Fruit fly (Drosophila melanogaster) whole organism, embryonic: ENCODE results near the gene CG33332.
A peak's percentile ranks its signal among the peaks of the same experiment; 100 is the strongest.

Experiments
- CG10366 ChIP-seq: fragments of 200-800 bp; sonication (Bioruptor generic); IDR thresholded peaks from 2 replicates; pipeline ENCODE4 v1.3.6; 2022; ENCODE audit warnings: missing biosample characterization, missing genetic modification characterization
- CG10543 ChIP-seq: fragments of 200-800 bp; sonication (Bioruptor generic); optimal IDR thresholded peaks from 3 replicates; lab custom pipeline; 2017; ENCODE audit warnings: missing biosample characterization, mild to moderate bottlenecking, missing genetic modification characterization, moderate library complexity
- CG10979 ChIP-seq: fragments of 200-800 bp; sonication (Bioruptor generic); optimal IDR thresholded peaks from 2 replicates; lab custom pipeline; 2018; ENCODE audit warnings: missing biosample characterization, mild to moderate bottlenecking, missing genetic modification characterization, moderate library complexity
- CG11695 ChIP-seq: fragments of 200-800 bp; sonication (Bioruptor generic); IDR thresholded peaks from 3 replicates; pipeline ENCODE4 v1.3.6; 2022; ENCODE audit warnings: missing biosample characterization, missing genetic modification characterization
- CG12104 ChIP-seq: fragments of 200-800 bp; sonication (Bioruptor generic); optimal IDR thresholded peaks from 3 replicates; lab custom pipeline; 2016; ENCODE audit warnings: missing biosample characterization, missing genetic modification characterization
- CG12299 ChIP-seq: fragments of 200-800 bp; sonication (Bioruptor generic); optimal IDR thresholded peaks from 2 replicates; lab custom pipeline; 2018; ENCODE audit warnings: missing biosample characterization, mild to moderate bottlenecking, missing genetic modification characterization
- CG12659 ChIP-seq: fragments of 200-800 bp; sonication (Bioruptor generic); optimal IDR thresholded peaks from 3 replicates; lab custom pipeline; 2017; ENCODE audit warnings: mild to moderate bottlenecking, missing biosample characterization, missing genetic modification reagents, missing genetic modification characterization
- CG12744 ChIP-seq: fragments of 200-800 bp; sonication (Bioruptor generic); optimal IDR thresholded peaks from 2 replicates; lab custom pipeline; 2016; ENCODE audit warnings: missing biosample characterization, missing genetic modification characterization
- CG13424 ChIP-seq: fragments of 200-800 bp; sonication (Bioruptor generic); optimal IDR thresholded peaks from 2 replicates; lab custom pipeline; 2019; ENCODE audit warnings: missing biosample characterization, mild to moderate bottlenecking, missing genetic modification characterization, moderate library complexity
- CG14860 ChIP-seq: fragments of 200-800 bp; sonication (Bioruptor generic); IDR thresholded peaks from 3 replicates; pipeline ENCODE4 v1.3.6; 2022; ENCODE audit warnings: missing biosample characterization, missing genetic modification characterization; ENCODE audit not compliant: partially characterized antibody
- CG15479 ChIP-seq: fragments of 200-800 bp; sonication (Bioruptor generic); optimal IDR thresholded peaks from 3 replicates; lab custom pipeline; 2019; ENCODE audit warnings: missing biosample characterization, mild to moderate bottlenecking, missing genetic modification characterization, moderate library complexity
- CG17186 ChIP-seq: fragments of 200-800 bp; sonication (Bioruptor generic); optimal IDR thresholded peaks from 3 replicates; lab custom pipeline; 2017; ENCODE audit warnings: missing biosample characterization, missing genetic modification reagents, missing genetic modification characterization
- CG17829 ChIP-seq: fragments of 200-800 bp; optimal IDR thresholded peaks from 2 replicates; lab custom pipeline; 2019; ENCODE audit warnings: missing biosample characterization, mild to moderate bottlenecking, missing genetic modification characterization, moderate library complexity
- CG17912 ChIP-seq: fragments of 200-800 bp; sonication (Bioruptor generic); optimal IDR thresholded peaks from 2 replicates; lab custom pipeline; 2018; ENCODE audit warnings: missing biosample characterization, mild to moderate bottlenecking, missing genetic modification characterization
- CG18262 ChIP-seq: fragments of 200-800 bp; optimal IDR thresholded peaks from 3 replicates; lab custom pipeline; 2019; ENCODE audit warnings: missing biosample characterization, mild to moderate bottlenecking, missing genetic modification characterization, moderate library complexity
- CG30020 ChIP-seq: fragments of 200-800 bp; optimal IDR thresholded peaks from 2 replicates; lab custom pipeline; 2019; ENCODE audit warnings: missing biosample characterization, mild to moderate bottlenecking, missing genetic modification characterization, moderate library complexity
- CG31441 ChIP-seq: fragments of 200-800 bp; sonication (Bioruptor generic); IDR thresholded peaks from 2 replicates; pipeline ENCODE4 v1.3.6; 2022; ENCODE audit warnings: missing biosample characterization, missing genetic modification characterization
- CG3163 ChIP-seq: fragments of 200-800 bp; sonication (Bioruptor generic); optimal IDR thresholded peaks from 3 replicates; lab custom pipeline; 2016; ENCODE audit warnings: missing biosample characterization, missing genetic modification characterization
- CG3726 ChIP-seq: fragments of 200-800 bp; sonication (Bioruptor generic); IDR thresholded peaks from 3 replicates; pipeline ENCODE4, ENCODE4 v1.3.6; 2022; ENCODE audit warnings: missing biosample characterization, missing genetic modification characterization
- CG4328 ChIP-seq: fragments of 200-800 bp; sonication (Bioruptor generic); optimal IDR thresholded peaks from 3 replicates; lab custom pipeline; 2017; ENCODE audit warnings: missing biosample characterization, missing genetic modification reagents, missing genetic modification characterization
- CG4707 ChIP-seq: fragments of 200-800 bp; sonication (Bioruptor generic); optimal IDR thresholded peaks from 2 replicates; lab custom pipeline; 2018; ENCODE audit warnings: missing biosample characterization, mild to moderate bottlenecking, missing genetic modification characterization, moderate library complexity
- CG4854 ChIP-seq: fragments of 200-800 bp; sonication (Bioruptor generic); optimal IDR thresholded peaks from 2 replicates; lab custom pipeline; 2016; ENCODE audit warnings: missing biosample characterization, missing genetic modification characterization, inconsistent platforms
- ERR ChIP-seq: fragments of 200-800 bp; sonication (Bioruptor generic); optimal IDR thresholded peaks from 2 replicates; lab custom pipeline; 2016; ENCODE audit warnings: missing biosample characterization, missing genetic modification characterization
- Fer2 ChIP-seq: fragments of 200-800 bp; sonication (Bioruptor generic); optimal IDR thresholded peaks from 2 replicates; lab custom pipeline; 2018; ENCODE audit warnings: missing biosample characterization, mild to moderate bottlenecking, missing genetic modification characterization, moderate library complexity
- HmgZ ChIP-seq: fragments of 200-800 bp; sonication (Bioruptor generic); optimal IDR thresholded peaks from 2 replicates; lab custom pipeline; 2018; ENCODE audit warnings: missing biosample characterization, mild to moderate bottlenecking, missing genetic modification characterization
- Hr51 ChIP-seq, 2 experiments: fragments of 200-800 bp; sonication (Bioruptor generic); optimal IDR thresholded peaks; 2 replicates in 1 of 2; 3 replicates in 1 of 2; lab custom pipeline; 2016 to 2018; ENCODE audit warnings: missing biosample characterization in 2 of 2, missing genetic modification characterization in 2 of 2, mild to moderate bottlenecking in 1 of 2, moderate library complexity in 1 of 2
- Jarid2 ChIP-seq: fragments of 200-800 bp; sonication (Bioruptor generic); optimal IDR thresholded peaks from 3 replicates; lab custom pipeline; 2017; ENCODE audit warnings: mild to moderate bottlenecking, missing biosample characterization, missing genetic modification reagents, missing genetic modification characterization
- Lim3 ChIP-seq: fragments of 200-800 bp; sonication (Bioruptor generic); IDR thresholded peaks from 2 replicates; pipeline ENCODE4 v1.3.6; 2022; ENCODE audit warnings: missing biosample characterization, missing genetic modification characterization
- Lpt ChIP-seq: fragments of >200 bp; optimal IDR thresholded peaks from 2 replicates; lab custom pipeline; 2018; ENCODE audit warnings: missing biosample characterization, missing genetic modification characterization
- MBD-R2 ChIP-seq: fragments of 200-800 bp; sonication (Bioruptor generic); IDR thresholded peaks from 2 replicates; pipeline ENCODE4 v1.3.6; 2022; ENCODE audit warnings: missing biosample characterization, missing genetic modification characterization
- NC2β ChIP-seq: fragments of 200-800 bp; sonication (Bioruptor generic); optimal IDR thresholded peaks from 2 replicates; lab custom pipeline; 2016; ENCODE audit warnings: missing biosample characterization, missing genetic modification characterization
- Trl ChIP-seq, 3 experiments: fragments of >200 bp in 2 of 3; fragments of 200-800 bp in 1 of 3; sonication (Bioruptor generic) in 1 of 3; optimal IDR thresholded peaks; 2 replicates in 1 of 3; 3 replicates in 2 of 3; lab custom pipeline; 2016 to 2017; ENCODE audit warnings: missing biosample characterization in 1 of 3, missing genetic modification characterization in 1 of 3
- Usf ChIP-seq: fragments of 200-800 bp; sonication (Bioruptor generic); optimal IDR thresholded peaks from 2 replicates; lab custom pipeline; 2017; ENCODE audit warnings: missing genotype, missing biosample characterization, missing genetic modification characterization
- ase ChIP-seq: fragments of 200-800 bp; sonication (Bioruptor generic); IDR thresholded peaks from 3 replicates; pipeline ENCODE4 v1.3.6; 2022; ENCODE audit warnings: missing biosample characterization, missing genetic modification characterization
- cg ChIP-seq: fragments of 200-800 bp; sonication (Bioruptor generic); optimal IDR thresholded peaks from 3 replicates; lab custom pipeline; 2019; ENCODE audit warnings: missing biosample characterization, mild to moderate bottlenecking, missing genetic modification characterization, moderate library complexity
- chn ChIP-seq: fragments of 200-800 bp; sonication (Bioruptor generic); optimal IDR thresholded peaks from 2 replicates; lab custom pipeline; 2016; ENCODE audit warnings: missing biosample characterization, missing genetic modification characterization
- hb ChIP-seq: fragments of 200-800 bp; sonication (Bioruptor generic); IDR thresholded peaks from 3 replicates; pipeline ENCODE4 v1.3.6; 2022; ENCODE audit warnings: missing biosample characterization, missing genetic modification characterization; ENCODE audit not compliant: partially characterized antibody
- hkb ChIP-seq, 2 experiments: fragments of 200-800 bp in 1 of 2; fragments of >200 bp in 1 of 2; sonication (Bioruptor generic) in 1 of 2; IDR thresholded peaks in 1 of 2; optimal IDR thresholded peaks in 1 of 2; 2 replicates each; pipeline versions ENCODE4 v1.3.6 to Lab custom; 2017 to 2022; ENCODE audit warnings: missing biosample characterization in 1 of 2, missing genetic modification characterization in 1 of 2
- lbe ChIP-seq: fragments of 200-800 bp; sonication (Bioruptor generic); optimal IDR thresholded peaks from 2 replicates; lab custom pipeline; 2016; ENCODE audit warnings: missing biosample characterization, mild to moderate bottlenecking, missing genetic modification characterization
- lola ChIP-seq, 3 experiments: fragments of >200 bp in 2 of 3; fragments of 200-800 bp in 1 of 3; sonication (Bioruptor generic) in 1 of 3; optimal IDR thresholded peaks; 2 replicates each; lab custom pipeline; 2017 to 2019; ENCODE audit warnings: missing biosample characterization in 3 of 3, missing genetic modification characterization in 3 of 3, mild to moderate bottlenecking in 1 of 3, moderate library complexity in 1 of 3
- luna ChIP-seq: fragments of 200-800 bp; sonication (Bioruptor generic); optimal IDR thresholded peaks from 2 replicates; lab custom pipeline; 2016; ENCODE audit warnings: missing biosample characterization, missing genetic modification characterization
- nmo ChIP-seq: fragments of 200-800 bp; sonication (Bioruptor generic); optimal IDR thresholded peaks from 2 replicates; lab custom pipeline; 2018; ENCODE audit warnings: missing biosample characterization, mild to moderate bottlenecking, missing genetic modification characterization, moderate library complexity
- onecut ChIP-seq: fragments of 200-800 bp; sonication (Bioruptor generic); IDR thresholded peaks from 2 replicates; pipeline ENCODE4 v1.3.6; 2022; ENCODE audit warnings: missing biosample characterization, missing genetic modification characterization
- otp ChIP-seq: fragments of 200-800 bp; sonication (Bioruptor generic); IDR thresholded peaks from 3 replicates; pipeline ENCODE4, ENCODE4 v1.3.6; 2022; ENCODE audit warnings: missing biosample characterization, missing genetic modification characterization
- p53 ChIP-seq: fragments of 200-800 bp; sonication (Bioruptor generic); optimal IDR thresholded peaks from 2 replicates; lab custom pipeline; 2016; ENCODE audit warnings: missing biosample characterization, missing genetic modification characterization
- pros ChIP-seq: fragments of 200-800 bp; sonication (Bioruptor generic); optimal IDR thresholded peaks from 3 replicates; lab custom pipeline; 2019; ENCODE audit warnings: missing biosample characterization, mild to moderate bottlenecking, missing genetic modification characterization, moderate library complexity
- sob ChIP-seq: fragments of 200-800 bp; sonication (Bioruptor generic); IDR thresholded peaks from 2 replicates; pipeline ENCODE4 v1.3.6; 2022; ENCODE audit warnings: missing biosample characterization, missing genetic modification characterization
- unpg ChIP-seq: fragments of 200-800 bp; sonication (Bioruptor generic); optimal IDR thresholded peaks from 3 replicates; lab custom pipeline; 2018; ENCODE audit warnings: missing biosample characterization, mild to moderate bottlenecking, missing genetic modification characterization, moderate library complexity
- vnd ChIP-seq: fragments of 200-800 bp; sonication (Bioruptor generic); IDR thresholded peaks from 3 replicates; pipeline ENCODE4 v1.3.6; 2022; ENCODE audit warnings: missing biosample characterization, missing genetic modification characterization; ENCODE audit not compliant: partially characterized antibody

Gene CG33332

DNA sequence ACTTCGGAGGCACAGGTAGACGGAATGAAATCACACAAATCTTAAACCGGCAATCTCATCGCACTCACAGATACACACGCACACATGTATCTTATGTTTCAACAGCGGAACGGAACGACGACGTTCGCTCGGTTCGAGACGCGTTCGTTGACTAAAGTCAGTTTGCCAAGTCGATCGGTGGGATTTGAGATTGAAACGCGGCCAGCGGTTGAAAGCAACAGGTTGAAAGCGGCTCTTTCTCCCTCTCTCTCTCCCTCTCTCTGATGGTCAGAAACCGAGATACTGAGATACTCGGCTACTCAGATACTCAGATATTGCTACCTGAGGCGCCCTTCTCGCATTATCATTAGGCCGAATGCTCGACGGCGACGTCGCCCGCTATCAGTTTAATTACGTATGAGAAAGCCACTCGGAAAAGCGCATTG, 32.5 kb upstream of the CG33332 start (continued):
- TF ChIP-seq CG31441, result no peak; the same call in 1 of the 2 replicates
- peak; percentile 80 for TF ChIP-seq lbe (GFP tag; lab: Kevin White, UChicago)
- TF ChIP-seq hb (GFP tag; lab: Robert Waterston, UW), result no peak
- peak; percentile 79 for TF ChIP-seq CG10543 (GFP tag; lab: Kevin White, UChicago)
- TF ChIP-seq ERR (GFP tag; lab: Kevin White, UChicago), result peak; percentile 9
- peak; percentile 20; the same call in 1 of the 3 replicates for TF ChIP-seq otp (GFP tag; lab: Robert Waterston, UW)
- TF ChIP-seq pros (GFP tag; lab: Kevin White, UChicago), result peak; percentile 51
- TF ChIP-seq CG30020 (tag; lab: Kevin White, UChicago), result no peak
- no peak for TF ChIP-seq CG3726 (GFP tag; lab: Robert Waterston, UW)
- TF ChIP-seq p53 (GFP tag; lab: Kevin White, UChicago), result no peak
- TF ChIP-seq CG10979, result peak; percentile 30
- no peak for TF ChIP-seq CG12744 (GFP tag; lab: Kevin White, UChicago)
- TF ChIP-seq CG3163 (GFP tag; lab: Kevin White, UChicago), result peak; percentile 33
- TF ChIP-seq CG18262 (tag; lab: Kevin White, UChicago), result no peak
- no peak for TF ChIP-seq CG14860 (GFP tag; lab: Robert Waterston, UW)
- no peak for TF ChIP-seq nmo
- TF ChIP-seq Fer2, result no peak
- TF ChIP-seq ase (GFP tag; lab: Robert Waterston, UW), result no peak
- no peak for TF ChIP-seq NC2β (GFP tag; lab: Kevin White, UChicago)
- peak in 1 of 2 experiments; percentile 9 for TF ChIP-seq Hr51 (GFP tag; optimal IDR thresholded peaks at IDR 0.05; lab: Kevin White, UChicago)
- peak; percentile 44 for TF ChIP-seq CG12659 (GFP tag; lab: Kevin White, UChicago)
- no peak for TF ChIP-seq CG12299 (tag; lab: Kevin White, UChicago)
- peak; percentile 38 for TF ChIP-seq CG17829 (tag; lab: Kevin White, UChicago)
- no peak for TF ChIP-seq CG13424
- TF ChIP-seq sob, result peak; percentile 71; the same call in 1 of the 2 replicates
- TF ChIP-seq CG17912 (GFP tag; lab: Kevin White, UChicago), result no peak
- TF ChIP-seq unpg (GFP tag; lab: Kevin White, UChicago), result peak; percentile 36
- peak; percentile 71 for TF ChIP-seq HmgZ (tag; lab: Kevin White, UChicago)
- no peak for TF ChIP-seq CG10366 (GFP tag; lab: Robert Waterston, UW)
- TF ChIP-seq cg, result peak; percentile 77
- TF ChIP-seq Jarid2, result peak; percentile 96
- TF ChIP-seq Usf, result no peak
- peak; percentile 27 for TF ChIP-seq CG4707 (GFP tag; lab: Kevin White, UChicago)
- peak; percentile 35 for TF ChIP-seq onecut
- no peak for TF ChIP-seq Lpt (GFP tag; lab: Kevin White, UChicago)
- TF ChIP-seq vnd (GFP tag; lab: Robert Waterston, UW), result no peak
- no peak for TF ChIP-seq Lim3 (GFP tag; lab: Robert Waterston, UW)
- TF ChIP-seq hkb (optimal IDR thresholded peaks at IDR 0.05; lab: Kevin White, UChicago), result no peak
- TF ChIP-seq hkb (GFP tag; IDR thresholded peaks at IDR 0.05; lab: Robert Waterston, UW), result peak; percentile 70; the same call in 1 of the 2 replicates
- TF ChIP-seq Trl (optimal IDR thresholded peaks at IDR 0.05; lab: Kevin White, UChicago), result peak; percentile 78 to 86
- peak; percentile 40 for TF ChIP-seq Trl (GFP tag; optimal IDR thresholded peaks at IDR 0.05; lab: Kevin White, UChicago)
- TF ChIP-seq CG15479 (GFP tag; lab: Kevin White, UChicago), result peak; percentile 57
- peak; percentile 24 for TF ChIP-seq luna (GFP tag; lab: Kevin White, UChicago)
- peak; percentile 3 for TF ChIP-seq chn (GFP tag; lab: Kevin White, UChicago)
- TF ChIP-seq CG17186, result no peak
- TF ChIP-seq CG4854, result no peak
- peak; percentile 39 for TF ChIP-seq CG4328
- TF ChIP-seq MBD-R2 (GFP tag; lab: Robert Waterston, UW), result 0 out of 2 replicates have a peak, but pooled peaks have one; percentile 38
- no peak for TF ChIP-seq CG12104
- TF ChIP-seq lola (GFP tag; optimal IDR thresholded peaks at IDR 0.05; lab: Kevin White, UChicago), result no peak
- 0 out of 3 replicates have a peak, but pooled peaks have one; percentile 15 for TF ChIP-seq CG11695 (GFP tag; lab: Robert Waterston, UW)
